Worm (Caenorhabditis elegans): ENCODE results near the gene frpr-9.

ce11 chrV:11033241-11033640 lies 41.4 kb downstream of the frpr-9 start:
- TF ChIP-seq elt-2 (tag; optimal IDR thresholded peaks at IDR 0.05) (no peak), nhr-232 (tag; optimal IDR thresholded peaks at IDR 0.05) (no peak), ahr-1 (tag; optimal IDR thresholded peaks at IDR 0.05) (no peak), sox-4 (tag; optimal IDR thresholded peaks at IDR 0.05) (no peak), ceh-9 (tag; optimal IDR thresholded peaks at IDR 0.05) (no peak), pros-1 (tag; optimal IDR thresholded peaks at IDR 0.05) (no peak), ama-1 (optimal IDR thresholded peaks at IDR 0.05) (no peak), nfya-1 (tag; optimal IDR thresholded peaks at IDR 0.05) (no peak), syd-9 (tag; optimal IDR thresholded peaks at IDR 0.05) (no peak), F13H6.1 (tag; optimal IDR thresholded peaks at IDR 0.05) (no peak), nhr-11 (tag; optimal IDR thresholded peaks at IDR 0.05) (no peak), ceh-48 (tag; optimal IDR thresholded peaks at IDR 0.05) (no peak)
